Worm (Caenorhabditis elegans) whole organism, young adult: ENCODE measurements around the gene W07G4.1.

Source experiments
- B0035.1 ChIP-seq: sonication (generic microtip); optimal IDR thresholded peaks from 2 replicates; lab custom pipeline; 2016; ENCODE audit warnings: missing genetic modification characterization, mild to moderate bottlenecking, missing compliant biosample characterization, missing genotype, missing genetic modification reagents
- B0336.3 ChIP-seq: fragments of 200-800 bp; sonication (Bioruptor generic); IDR thresholded peaks from 2 replicates; pipeline ENCODE4 v1.3.6; 2022; ENCODE audit warnings: missing genetic modification characterization, missing compliant biosample characterization
- C17E4.6 ChIP-seq: fragments of 200-800 bp; sonication (Bioruptor generic); IDR thresholded peaks from 2 replicates; pipeline ENCODE4 v1.3.6; 2022; ENCODE audit warnings: missing genetic modification reagents, missing genetic modification characterization, missing compliant biosample characterization
- D2030.7 ChIP-seq: fragments of 200-800 bp; sonication (Bioruptor generic); IDR thresholded peaks from 2 replicates; pipeline ENCODE4 v1.3.6; 2022; ENCODE audit warnings: missing genetic modification reagents, missing genetic modification characterization, missing compliant biosample characterization
- F22D6.2 ChIP-seq: sonication (generic microtip); optimal IDR thresholded peaks from 2 replicates; lab custom pipeline; 2016; ENCODE audit warnings: mild to moderate bottlenecking, missing genetic modification characterization, missing compliant biosample characterization
- F23B12.7 ChIP-seq: sonication (generic microtip); optimal IDR thresholded peaks from 2 replicates; lab custom pipeline; 2017; ENCODE audit warnings: missing genetic modification characterization, mild to moderate bottlenecking, missing compliant biosample characterization, antibody characterized with exemption, moderate library complexity; ENCODE audit not compliant: insufficient read depth
- F57C9.4 ChIP-seq: sonication (generic microtip); optimal IDR thresholded peaks from 2 replicates; lab custom pipeline; 2017; ENCODE audit warnings: mild to moderate bottlenecking, missing genetic modification characterization, missing compliant biosample characterization
- K12H6.12 ChIP-seq: fragments of 200-800 bp; sonication (Bioruptor generic); optimal IDR thresholded peaks from 2 replicates; lab custom pipeline; 2018; ENCODE audit warnings: mild to moderate bottlenecking, missing genetic modification characterization, missing compliant biosample characterization
- T26A5.8 ChIP-seq: sonication (generic microtip); optimal IDR thresholded peaks from 2 replicates; lab custom pipeline; 2016; ENCODE audit warnings: missing genetic modification characterization, missing compliant biosample characterization
- Y53G8AR.9 ChIP-seq: fragments of 200-800 bp; sonication (Bioruptor generic); conservative IDR thresholded peaks from 2 replicates; pipeline ENCODE4 v1.3.6; 2022; ENCODE audit warnings: missing genetic modification reagents, missing genetic modification characterization, missing compliant biosample characterization
- ama-1 ChIP-seq, 3 experiments: fragments of 150-350 bp in 1 of 3; sonication (generic microtip) in 2 of 3; optimal IDR thresholded peaks; 2 replicates each; lab custom pipeline; 2014 to 2018; ENCODE audit warnings: missing biosample characterization in 2 of 3, missing genetic modification characterization in 2 of 3, missing genetic modification reagents in 2 of 3
- aptf-2 ChIP-seq: fragments of 200-800 bp; sonication (Bioruptor generic); conservative IDR thresholded peaks from 2 replicates; pipeline ENCODE4 v1.3.6; 2022; ENCODE audit warnings: missing genetic modification reagents, missing genetic modification characterization, missing compliant biosample characterization
- attf-5 ChIP-seq: fragments of 200-800 bp; sonication (Bioruptor generic); optimal IDR thresholded peaks from 2 replicates; lab custom pipeline; 2018; ENCODE audit warnings: mild to moderate bottlenecking, missing genetic modification characterization, missing compliant biosample characterization
- cebp-1 ChIP-seq, 2 experiments: fragments of 200-800 bp in 1 of 2; sonication (Bioruptor generic) in 1 of 2; sonication (generic microtip) in 1 of 2; IDR thresholded peaks in 1 of 2; optimal IDR thresholded peaks in 1 of 2; 2 replicates each; pipeline versions ENCODE4 v1.3.6 to Lab custom; 2017 to 2022; ENCODE audit warnings: missing compliant biosample characterization in 2 of 2, missing genetic modification characterization in 2 of 2, mild to moderate bottlenecking in 1 of 2, missing genetic modification reagents in 1 of 2, moderate library complexity in 1 of 2
- ceh-27 ChIP-seq: fragments of 200-800 bp; sonication (Bioruptor generic); optimal IDR thresholded peaks from 2 replicates; lab custom pipeline; 2018; ENCODE audit warnings: mild to moderate bottlenecking, missing genetic modification characterization, moderate library complexity, missing compliant biosample characterization
- ceh-40 ChIP-seq: fragments of 200-800 bp; sonication (Bioruptor generic); IDR thresholded peaks from 2 replicates; pipeline ENCODE4 v1.3.6; 2022; ENCODE audit warnings: missing genetic modification characterization, missing compliant biosample characterization
- ceh-91 ChIP-seq: fragments of 200-800 bp; sonication (Bioruptor generic); IDR thresholded peaks from 2 replicates; pipeline ENCODE4 v1.3.6; 2022; ENCODE audit warnings: missing genetic modification reagents, missing genetic modification characterization, missing compliant biosample characterization
- ets-4 ChIP-seq: fragments of 200-800 bp; sonication (Bioruptor generic); optimal IDR thresholded peaks from 2 replicates; lab custom pipeline; 2018; ENCODE audit warnings: mild to moderate bottlenecking, missing genetic modification characterization, missing compliant biosample characterization
- him-1 ChIP-seq: sonication (generic microtip); optimal IDR thresholded peaks from 2 replicates; lab custom pipeline; 2016; ENCODE audit warnings: missing genotype, missing genetic modification reagents, missing genetic modification characterization, missing compliant biosample characterization
- hmg-1.2 ChIP-seq: fragments of 200-800 bp; sonication (Bioruptor generic); IDR thresholded peaks from 2 replicates; pipeline ENCODE4 v1.3.6; 2022; ENCODE audit warnings: missing genetic modification reagents, missing genetic modification characterization, missing compliant biosample characterization
- hrde-1 ChIP-seq: sonication (generic microtip); optimal IDR thresholded peaks from 2 replicates; lab custom pipeline; 2016; ENCODE audit warnings: missing genetic modification characterization, mild to moderate bottlenecking, missing compliant biosample characterization, moderate library complexity, missing genotype, missing genetic modification reagents, borderline replicate concordance
- lin-40 ChIP-seq: sonication (generic microtip); optimal IDR thresholded peaks from 2 replicates; lab custom pipeline; 2016; ENCODE audit warnings: missing genetic modification characterization, mild to moderate bottlenecking, missing compliant biosample characterization, missing genotype, missing genetic modification reagents
- lir-1 ChIP-seq: fragments of 200-800 bp; sonication (Bioruptor generic); conservative IDR thresholded peaks from 2 replicates; pipeline ENCODE4 v1.3.6; 2022; ENCODE audit warnings: missing genetic modification reagents, missing genetic modification characterization, missing compliant biosample characterization
- lsy-27 ChIP-seq: sonication (generic microtip); optimal IDR thresholded peaks from 2 replicates; lab custom pipeline; 2017; ENCODE audit warnings: missing genetic modification characterization, mild to moderate bottlenecking, missing compliant biosample characterization, antibody characterized with exemption, missing genotype, borderline replicate concordance; ENCODE audit not compliant: insufficient read depth
- madf-3 ChIP-seq: fragments of 200-800 bp; sonication (Bioruptor generic); IDR thresholded peaks from 2 replicates; pipeline ENCODE4 v1.3.6; 2022; ENCODE audit warnings: missing genetic modification reagents, missing genetic modification characterization, missing compliant biosample characterization
- madf-8 ChIP-seq: fragments of 200-800 bp; sonication (Bioruptor generic); conservative IDR thresholded peaks from 2 replicates; pipeline ENCODE4 v1.3.6; 2022; ENCODE audit warnings: missing genetic modification reagents, missing genetic modification characterization, missing compliant biosample characterization
- mxl-1 ChIP-seq: sonication (generic microtip); optimal IDR thresholded peaks from 2 replicates; lab custom pipeline; 2016; ENCODE audit warnings: missing genetic modification characterization, missing compliant biosample characterization
- nfya-1 ChIP-seq: sonication (generic microtip); optimal IDR thresholded peaks from 2 replicates; lab custom pipeline; 2017; ENCODE audit warnings: antibody characterized with exemption, missing compliant biosample characterization, missing genetic modification characterization, borderline replicate concordance; ENCODE audit not compliant: insufficient read depth
- nhr-179 ChIP-seq: sonication (generic microtip); optimal IDR thresholded peaks from 2 replicates; lab custom pipeline; 2016; ENCODE audit warnings: mild to moderate bottlenecking, missing genetic modification characterization, missing compliant biosample characterization
- nhr-90 ChIP-seq: sonication (generic microtip); optimal IDR thresholded peaks from 2 replicates; lab custom pipeline; 2016; ENCODE audit warnings: missing genotype, mild to moderate bottlenecking, missing genetic modification characterization, missing compliant biosample characterization
- rcor-1 ChIP-seq: fragments of 200-800 bp; sonication (Bioruptor generic); IDR thresholded peaks from 2 replicates; pipeline ENCODE4 v1.3.6; 2022; ENCODE audit warnings: missing genetic modification reagents, missing genetic modification characterization, missing compliant biosample characterization
- tbp1 ChIP-seq: fragments of 200-800 bp; sonication (Bioruptor generic); optimal IDR thresholded peaks from 2 replicates; lab custom pipeline; 2018; ENCODE audit warnings: mild to moderate bottlenecking, missing genetic modification characterization, missing compliant biosample characterization
- unc-130 ChIP-seq: sonication (generic microtip); optimal IDR thresholded peaks from 2 replicates; lab custom pipeline; 2016; ENCODE audit warnings: missing genetic modification reagents, missing genetic modification characterization, missing compliant biosample characterization
- xnd-1 ChIP-seq: sonication (generic microtip); optimal IDR thresholded peaks from 2 replicates; lab custom pipeline; 2016; ENCODE audit warnings: missing genotype, missing genetic modification reagents, missing genetic modification characterization, missing compliant biosample characterization
- ztf-28 ChIP-seq: fragments of 200-800 bp; sonication (Bioruptor generic); IDR thresholded peaks from 2 replicates; pipeline ENCODE4 v1.3.6; 2022; ENCODE audit warnings: missing genetic modification reagents, missing genetic modification characterization, missing compliant biosample characterization

Gene W07G4.1

ce11 chrV:13026631-13027299 lies 6.6 kb upstream of the W07G4.1 start (continued):
- TF ChIP-seq mxl-1 (tag; lab: Kevin White, UChicago) (no peak), ama-1 (optimal IDR thresholded peaks at IDR 0.05; lab: Kevin White, UChicago) (no peak), ama-1 (GFP tag; optimal IDR thresholded peaks at IDR 0.05; lab: Kevin White, UChicago) (no peak), C17E4.6 (GFP tag; lab: Robert Waterston, UW) (no peak), him-1 (tag; lab: Kevin White, UChicago) (peak; percentile 41), rcor-1 (GFP tag; lab: Robert Waterston, UW) (no peak), B0035.1 (tag; lab: Kevin White, UChicago) (no peak), B0336.3 (GFP tag; lab: Robert Waterston, UW) (no peak), cebp-1 (GFP tag; IDR thresholded peaks at IDR 0.05; lab: Robert Waterston, UW) (no peak), cebp-1 (tag; optimal IDR thresholded peaks at IDR 0.05; lab: Kevin White, UChicago) (no peak), attf-5 (GFP tag; lab: Kevin White, UChicago) (no peak), Y53G8AR.9 (GFP tag; lab: Robert Waterston, UW) (no peak), tbp1 (peak; percentile 84), hrde-1 (tag; lab: Kevin White, UChicago) (no peak), unc-130 (GFP tag; lab: Kevin White, UChicago) (no peak), ceh-27 (GFP tag; lab: Kevin White, UChicago) (no peak), aptf-2 (GFP tag; lab: Robert Waterston, UW) (no peak), ztf-28 (no peak), hmg-1.2 (peak; percentile 32; the same call in 1 of the 2 replicates), nhr-179 (tag; lab: Kevin White, UChicago) (no peak), ets-4 (GFP tag; lab: Kevin White, UChicago) (no peak), nfya-1 (tag; lab: Kevin White, UChicago) (no peak), lir-1 (GFP tag; lab: Robert Waterston, UW) (no peak), F23B12.7 (tag; lab: Kevin White, UChicago) (no peak), D2030.7 (peak; percentile 49), F57C9.4 (tag; lab: Kevin White, UChicago) (no peak), T26A5.8 (tag; lab: Kevin White, UChicago) (no peak), ceh-40 (GFP tag; lab: Robert Waterston, UW) (no peak), ceh-91 (GFP tag; lab: Robert Waterston, UW) (no peak), nhr-90 (tag; lab: Kevin White, UChicago) (no peak), xnd-1 (tag; lab: Kevin White, UChicago) (no peak), lsy-27 (tag; lab: Kevin White, UChicago) (no peak), F22D6.2 (tag; lab: Kevin White, UChicago) (no peak), K12H6.12 (no peak)

- no peak for TF ChIP-seq mxl-1 (tag; lab: Kevin White, UChicago)
- TF ChIP-seq lin-40 = no peak
- no peak for TF ChIP-seq madf-3 (GFP tag; lab: Robert Waterston, UW)
- TF ChIP-seq madf-8 = no peak
These were observed 4.5 kb upstream of the W07G4.1 start for ce11 chrV:13028871-13029270.
